Worm (Caenorhabditis elegans) whole organism, L1 larva: ENCODE results near the gene T13C5.9.
A peak's percentile ranks its signal among the peaks of the same experiment; 100 is the strongest.

Source experiments
- C16A3.4 ChIP-seq: fragments of 150-350 bp; optimal IDR thresholded peaks from 2 replicates; lab custom pipeline; 2014; ENCODE audit warnings: missing biosample characterization, missing genetic modification characterization
- Y116A8C.19 ChIP-seq: sonication (generic microtip); optimal IDR thresholded peaks from 2 replicates; lab custom pipeline; 2016; ENCODE audit warnings: missing compliant biosample characterization, missing genetic modification characterization, borderline replicate concordance
- aha-1 ChIP-seq: fragments of 150-350 bp; optimal IDR thresholded peaks from 2 replicates; lab custom pipeline; 2014; ENCODE audit warnings: missing biosample characterization, missing genetic modification characterization
- aly-2 ChIP-seq: fragments of 150-350 bp; optimal IDR thresholded peaks from 2 replicates; lab custom pipeline; 2014; ENCODE audit warnings: missing biosample characterization, missing genetic modification characterization
- blmp-1 ChIP-seq: fragments of 150-350 bp; optimal IDR thresholded peaks from 2 replicates; lab custom pipeline; 2014; ENCODE audit warnings: missing biosample characterization, missing genetic modification characterization
- ceh-63 ChIP-seq: fragments of 200-800 bp; sonication (Bioruptor generic); optimal IDR thresholded peaks from 2 replicates; lab custom pipeline; 2018; ENCODE audit warnings: mild to moderate bottlenecking, missing genetic modification characterization, missing compliant biosample characterization
- ceh-82 ChIP-seq, 3 experiments: fragments of 150-350 bp in 1 of 3; sonication (generic microtip) in 2 of 3; optimal IDR thresholded peaks; 2 replicates each; lab custom pipeline; 2014 to 2017; ENCODE audit warnings: missing biosample characterization in 3 of 3, missing genetic modification characterization in 3 of 3
- ceh-90 ChIP-seq: sonication (generic microtip); optimal IDR thresholded peaks from 2 replicates; lab custom pipeline; 2016; ENCODE audit warnings: missing genetic modification characterization, missing compliant biosample characterization
- dpl-1 ChIP-seq, 3 experiments: fragments of 150-350 bp in 2 of 3; sonication (generic microtip) in 1 of 3; optimal IDR thresholded peaks; 2 replicates each; lab custom pipeline; 2014 to 2017; ENCODE audit warnings: missing biosample characterization in 3 of 3, missing genetic modification characterization in 3 of 3, missing genetic modification reagents in 3 of 3
- dsc-1 ChIP-seq: sonication (generic microtip); optimal IDR thresholded peaks from 2 replicates; lab custom pipeline; 2016; ENCODE audit warnings: mild to moderate bottlenecking, missing genetic modification characterization, missing compliant biosample characterization
- efl-3 ChIP-seq: fragments of 200-800 bp; sonication (Bioruptor generic); optimal IDR thresholded peaks from 2 replicates; lab custom pipeline; 2018; ENCODE audit warnings: mild to moderate bottlenecking, missing genetic modification characterization, missing compliant biosample characterization
- egl-13 ChIP-seq: sonication (generic microtip); optimal IDR thresholded peaks from 2 replicates; lab custom pipeline; 2016; ENCODE audit warnings: missing genotype, missing genetic modification reagents, missing genetic modification characterization, missing compliant biosample characterization
- elt-2 ChIP-seq: sonication (generic microtip); optimal IDR thresholded peaks from 2 replicates; lab custom pipeline; 2016; ENCODE audit warnings: missing genetic modification characterization, mild to moderate bottlenecking, inconsistent platforms, missing compliant biosample characterization, missing genetic modification reagents
- elt-3 ChIP-seq, 6 experiments: fragments of 150-350 bp in 1 of 6; sonication (generic microtip); optimal IDR thresholded peaks; 2 replicates each; lab custom pipeline; 2017 to 2018; ENCODE audit warnings: missing biosample characterization in 6 of 6, missing genetic modification characterization in 6 of 6, inconsistent platforms in 1 of 6
- ets-5 ChIP-seq: fragments of 200-800 bp; sonication (Bioruptor generic); IDR thresholded peaks from 2 replicates; pipeline ENCODE4 v1.3.6; 2022; ENCODE audit warnings: missing genetic modification characterization, missing compliant biosample characterization
- fkh-10 ChIP-seq: sonication (generic microtip); optimal IDR thresholded peaks from 2 replicates; lab custom pipeline; 2017; ENCODE audit warnings: missing biosample characterization, missing genetic modification reagents, missing genetic modification characterization
- fos-1 ChIP-seq: fragments of 150-350 bp; optimal IDR thresholded peaks from 2 replicates; lab custom pipeline; 2014; ENCODE audit warnings: missing biosample characterization, missing genetic modification characterization
- grh-1 ChIP-seq: fragments of 200-800 bp; sonication (Bioruptor generic); IDR thresholded peaks from 2 replicates; pipeline ENCODE4 v1.3.6; 2022; ENCODE audit warnings: missing genetic modification reagents, missing genetic modification characterization, missing compliant biosample characterization
- hpl-2 ChIP-seq: fragments of 150-350 bp; optimal IDR thresholded peaks from 2 replicates; lab custom pipeline; 2014; ENCODE audit warnings: missing biosample characterization, missing genetic modification reagents, missing genetic modification characterization
- isw-1 ChIP-seq: fragments of 200-800 bp; sonication (Bioruptor generic); IDR thresholded peaks from 2 replicates; pipeline ENCODE4 v1.3.6; 2022; ENCODE audit warnings: missing genetic modification characterization, missing compliant biosample characterization
- jun-1 ChIP-seq: fragments of 150-350 bp; optimal IDR thresholded peaks from 2 replicates; lab custom pipeline; 2014; ENCODE audit warnings: missing biosample characterization, missing genetic modification reagents, missing genetic modification characterization
- lin-14 ChIP-seq: fragments of 200-800 bp; sonication (Bioruptor generic); optimal IDR thresholded peaks from 2 replicates; lab custom pipeline; 2018; ENCODE audit warnings: mild to moderate bottlenecking, missing genetic modification characterization, moderate library complexity, missing compliant biosample characterization
- lin-35 ChIP-seq, 2 experiments: fragments of 150-350 bp; optimal IDR thresholded peaks; 2 replicates each; lab custom pipeline; 2014; ENCODE audit warnings: missing biosample characterization in 2 of 2, missing genetic modification characterization in 2 of 2, missing genetic modification reagents in 2 of 2
- mab-9 ChIP-seq: fragments of 200-800 bp; sonication (Bioruptor generic); IDR thresholded peaks from 2 replicates; pipeline ENCODE4 v1.3.6; 2022; ENCODE audit warnings: missing genetic modification reagents, missing genetic modification characterization, missing compliant biosample characterization
- mef-2 ChIP-seq: fragments of 150-350 bp; optimal IDR thresholded peaks from 2 replicates; lab custom pipeline; 2014; ENCODE audit warnings: missing biosample characterization, missing genetic modification characterization
- nhr-12 ChIP-seq: sonication (generic microtip); optimal IDR thresholded peaks from 2 replicates; lab custom pipeline; 2017; ENCODE audit warnings: missing biosample characterization, missing genetic modification characterization
- nhr-19 ChIP-seq: fragments of 200-800 bp; sonication (Bioruptor generic); conservative IDR thresholded peaks from 2 replicates; pipeline ENCODE4 v1.3.6; 2022; ENCODE audit warnings: missing genetic modification characterization, missing compliant biosample characterization
- nhr-47 ChIP-seq: sonication (generic microtip); optimal IDR thresholded peaks from 2 replicates; lab custom pipeline; 2016; ENCODE audit warnings: mild to moderate bottlenecking, missing genetic modification characterization, moderate library complexity, missing compliant biosample characterization
- nhr-71 ChIP-seq: sonication (generic microtip); optimal IDR thresholded peaks from 2 replicates; lab custom pipeline; 2016; ENCODE audit warnings: mild to moderate bottlenecking, missing genetic modification characterization, moderate library complexity, missing compliant biosample characterization
- nhr-76 ChIP-seq: sonication (generic microtip); optimal IDR thresholded peaks from 2 replicates; lab custom pipeline; 2017; ENCODE audit warnings: missing biosample characterization, missing genetic modification characterization
- nhr-85 ChIP-seq: sonication (generic microtip); peaks from one replicate; lab custom pipeline; 2016; ENCODE audit warnings: missing genetic modification characterization, inconsistent platforms, missing compliant biosample characterization
- pax-3 ChIP-seq: fragments of 200-800 bp; sonication (Bioruptor generic); optimal IDR thresholded peaks from 2 replicates; lab custom pipeline; 2018; ENCODE audit warnings: mild to moderate bottlenecking, missing genetic modification characterization, moderate library complexity, missing compliant biosample characterization
- pqm-1 ChIP-seq: sonication (generic microtip); optimal IDR thresholded peaks from 3 replicates; lab custom pipeline; 2017; ENCODE audit warnings: missing biosample characterization, missing genetic modification characterization
- rnt-1 ChIP-seq: sonication (generic microtip); optimal IDR thresholded peaks from 2 replicates; lab custom pipeline; 2016; ENCODE audit warnings: mild to moderate bottlenecking, missing genetic modification characterization, moderate library complexity, missing compliant biosample characterization
- snpc-4 ChIP-seq: fragments of 150-350 bp; optimal IDR thresholded peaks from 2 replicates; lab custom pipeline; 2014; ENCODE audit warnings: missing biosample characterization, missing genetic modification characterization
- snu-23 ChIP-seq: sonication (generic microtip); optimal IDR thresholded peaks from 2 replicates; lab custom pipeline; 2016; ENCODE audit warnings: missing genetic modification characterization, missing compliant biosample characterization
- sptf-1 ChIP-seq: fragments of 150-350 bp; optimal IDR thresholded peaks from 2 replicates; lab custom pipeline; 2014; ENCODE audit warnings: missing biosample characterization, missing genetic modification characterization
- sup-37 ChIP-seq: fragments of 200-800 bp; sonication (Bioruptor generic); optimal IDR thresholded peaks from 2 replicates; lab custom pipeline; 2018; ENCODE audit warnings: mild to moderate bottlenecking, missing genetic modification characterization, missing compliant biosample characterization
- tbx-2 ChIP-seq: sonication (generic microtip); optimal IDR thresholded peaks from 2 replicates; lab custom pipeline; 2016; ENCODE audit warnings: missing genetic modification characterization, missing compliant biosample characterization
- unc-30 ChIP-seq: sonication (generic microtip); optimal IDR thresholded peaks from 2 replicates; lab custom pipeline; 2017; ENCODE audit warnings: missing biosample characterization, missing genetic modification characterization
- unc-98 ChIP-seq: fragments of 200-800 bp; sonication (Bioruptor generic); IDR thresholded peaks from 2 replicates; pipeline ENCODE4 v1.3.6; 2022; ENCODE audit warnings: missing genetic modification characterization, missing compliant biosample characterization
- xbp-1 ChIP-seq: sonication (generic microtip); optimal IDR thresholded peaks from 2 replicates; lab custom pipeline; 2016; ENCODE audit warnings: missing genetic modification characterization, missing compliant biosample characterization
- zag-1 ChIP-seq: fragments of 150-350 bp; optimal IDR thresholded peaks from 2 replicates; lab custom pipeline; 2014; ENCODE audit warnings: missing biosample characterization, missing genetic modification characterization
- ztf-4 ChIP-seq: fragments of 150-350 bp; optimal IDR thresholded peaks from 2 replicates; lab custom pipeline; 2014; ENCODE audit warnings: missing biosample characterization, missing genetic modification characterization

The T13C5.9 gene

ce11 chrX:6189955-6190354, at the start of gene T13C5.9:
T13C5.9 (plus strand) TSS chrX:6190255.
- TF ChIP-seq nhr-12 (tag; lab: Kevin White, UChicago) = no peak
- no peak for TF ChIP-seq dpl-1 (GFP tag; optimal IDR thresholded peaks at IDR 0.05; lab: Kevin White, UChicago)
- no peak for TF ChIP-seq ceh-90 (tag; lab: Kevin White, UChicago)
- TF ChIP-seq elt-2 = no peak
- TF ChIP-seq sptf-1 (tag; lab: Kevin White, UChicago) = no peak
- no peak for TF ChIP-seq fkh-10 (GFP tag; lab: Kevin White, UChicago)
- no peak for TF ChIP-seq ceh-82 (tag; optimal IDR thresholded peaks at IDR 0.05; lab: Kevin White, UChicago)
- no peak for TF ChIP-seq xbp-1 (tag; lab: Kevin White, UChicago)
- no peak for TF ChIP-seq C16A3.4 (tag; lab: Kevin White, UChicago)
- TF ChIP-seq mef-2 (tag; lab: Kevin White, UChicago) = no peak
- no peak for TF ChIP-seq isw-1 (GFP tag; lab: Robert Waterston, UW)
- TF ChIP-seq nhr-76 = no peak
- no peak for TF ChIP-seq jun-1 (tag; lab: Kevin White, UChicago)
- no peak for TF ChIP-seq unc-30 (tag; lab: Kevin White, UChicago)
- TF ChIP-seq lin-35 (GFP tag; optimal IDR thresholded peaks at IDR 0.05; lab: Kevin White, UChicago) = no peak
- no peak for TF ChIP-seq ets-5 (GFP tag; lab: Robert Waterston, UW)
- no peak for TF ChIP-seq zag-1 (tag; lab: Kevin White, UChicago)
- TF ChIP-seq nhr-71 (tag; lab: Kevin White, UChicago) = no peak
- TF ChIP-seq mab-9 (GFP tag; lab: Robert Waterston, UW) = no peak
- TF ChIP-seq efl-3 (GFP tag; lab: Kevin White, UChicago) = no peak

ce11 chrX:6145921-6146320, 44.1 kb upstream of the T13C5.9 start:
- no peak for TF ChIP-seq nhr-47 (tag; lab: Kevin White, UChicago)
- TF ChIP-seq lin-14 = peak; percentile 32
- TF ChIP-seq pqm-1 (tag; lab: Kevin White, UChicago) = no peak
- TF ChIP-seq rnt-1 = peak; percentile 21

- TF ChIP-seq sup-37 (GFP tag; lab: Kevin White, UChicago) (no peak), snu-23 (GFP tag; lab: Kevin White, UChicago) (no peak), xbp-1 (tag; lab: Kevin White, UChicago) (no peak)
Observed at ce11 chrX:6150449-6150848, 39.6 kb upstream of the T13C5.9 start, which contains the start of gene tag-275. tag-275 (minus strand) TSS chrX:6150549.

ce11 chrX:6150949-6151519, 39.0 kb upstream of the T13C5.9 start:
- TF ChIP-seq dsc-1 (tag; lab: Kevin White, UChicago) = peak; percentile 78
- no peak for TF ChIP-seq nhr-71 (tag; lab: Kevin White, UChicago)
- no peak for TF ChIP-seq efl-3 (GFP tag; lab: Kevin White, UChicago)
- TF ChIP-seq blmp-1 (tag; lab: Kevin White, UChicago) = peak; percentile 3
- TF ChIP-seq aly-2 (tag; lab: Kevin White, UChicago) = no peak
- TF ChIP-seq hpl-2 (GFP tag; lab: Kevin White, UChicago) = no peak
- TF ChIP-seq ceh-63 (GFP tag; lab: Kevin White, UChicago) = no peak
- no peak for TF ChIP-seq grh-1 (GFP tag; lab: Robert Waterston, UW)
- no peak for TF ChIP-seq unc-98 (GFP tag; lab: Robert Waterston, UW)
- TF ChIP-seq isw-1 (GFP tag; lab: Robert Waterston, UW) = no peak

ce11 chrX:6155436-6155835, 34.6 kb upstream of the T13C5.9 start:
- TF ChIP-seq egl-13 (tag; lab: Kevin White, UChicago) (no peak), aha-1 (tag; lab: Kevin White, UChicago) (no peak), ets-5 (GFP tag; lab: Robert Waterston, UW) (no peak), snpc-4 (tag; lab: Kevin White, UChicago) (no peak), pqm-1 (tag; lab: Kevin White, UChicago) (no peak), Y116A8C.19 (tag; lab: Kevin White, UChicago) (no peak), nhr-85 (no peak), unc-98 (GFP tag; lab: Robert Waterston, UW) (no peak), dsc-1 (tag; lab: Kevin White, UChicago) (no peak), ztf-4 (no peak), fos-1 (tag; lab: Kevin White, UChicago) (no peak), sptf-1 (tag; lab: Kevin White, UChicago) (no peak), aly-2 (tag; lab: Kevin White, UChicago) (no peak), pax-3 (tag; lab: Kevin White, UChicago) (no peak), lin-35 (GFP tag; optimal IDR thresholded peaks at IDR 0.05; lab: Kevin White, UChicago) (no peak), nhr-19 (GFP tag; lab: Robert Waterston, UW) (no peak), nhr-12 (tag; lab: Kevin White, UChicago) (no peak), tbx-2 (no peak), efl-3 (GFP tag; lab: Kevin White, UChicago) (no peak), elt-3 (tag; optimal IDR thresholded peaks at IDR 0.05; lab: Kevin White, UChicago) (no peak)
